Worm (Caenorhabditis elegans) whole organism, L4/young adult: ENCODE data around the gene C25D7.5.
A peak's percentile ranks its signal among the peaks of the same experiment; 100 is the strongest.

Source experiments
- W03F9.2 ChIP-seq: fragments of 150-350 bp; optimal IDR thresholded peaks from 2 replicates; lab custom pipeline; 2014; ENCODE audit warnings: missing biosample characterization, missing genetic modification characterization
- dao-5 ChIP-seq: sonication (generic microtip); optimal IDR thresholded peaks from 2 replicates; lab custom pipeline; 2016; ENCODE audit warnings: missing genotype, missing genetic modification characterization, moderate library complexity, missing compliant biosample characterization
- him-1 ChIP-seq: sonication (generic microtip); optimal IDR thresholded peaks from 2 replicates; lab custom pipeline; 2016; ENCODE audit warnings: missing genotype, missing genetic modification reagents, missing genetic modification characterization, missing compliant biosample characterization

Gene C25D7.5

ce11 chrV:15068378-15068777, 15.9 kb downstream of the C25D7.5 start, which contains the start of gene dnj-3:
Gene dnj-3 (plus strand): TSS chrV:15068678.
- TF ChIP-seq him-1 (tag; lab: Kevin White, UChicago) (no peak), W03F9.2 (no peak), dao-5 (tag; lab: Kevin White, UChicago) (no peak)

- TF ChIP-seq dao-5 (tag; lab: Kevin White, UChicago) (no peak), W03F9.2 (no peak), him-1 (tag; lab: Kevin White, UChicago) (no peak)
Observed at ce11 chrV:15069435-15069985, 17.1 kb downstream of the C25D7.5 start.

ce11 chrV:15071015-15071810, 18.8 kb downstream of the C25D7.5 start, which contains the start of gene unc-76:
Gene unc-76 (plus strand): TSS chrV:15071760.
- TF ChIP-seq dao-5 (tag; lab: Kevin White, UChicago): no peak
- peak; percentile 68 for TF ChIP-seq him-1 (tag; lab: Kevin White, UChicago)
- TF ChIP-seq W03F9.2: no peak

ce11 chrV:15072738-15073137, 20.3 kb downstream of the C25D7.5 start:
- TF ChIP-seq him-1 (tag; lab: Kevin White, UChicago): no peak
- no peak for TF ChIP-seq dao-5 (tag; lab: Kevin White, UChicago)
- TF ChIP-seq W03F9.2: no peak

ce11 chrV:15074907-15075306, 22.5 kb downstream of the C25D7.5 start:
- TF ChIP-seq W03F9.2 (no peak), him-1 (tag; lab: Kevin White, UChicago) (peak; percentile 3)

DNA sequence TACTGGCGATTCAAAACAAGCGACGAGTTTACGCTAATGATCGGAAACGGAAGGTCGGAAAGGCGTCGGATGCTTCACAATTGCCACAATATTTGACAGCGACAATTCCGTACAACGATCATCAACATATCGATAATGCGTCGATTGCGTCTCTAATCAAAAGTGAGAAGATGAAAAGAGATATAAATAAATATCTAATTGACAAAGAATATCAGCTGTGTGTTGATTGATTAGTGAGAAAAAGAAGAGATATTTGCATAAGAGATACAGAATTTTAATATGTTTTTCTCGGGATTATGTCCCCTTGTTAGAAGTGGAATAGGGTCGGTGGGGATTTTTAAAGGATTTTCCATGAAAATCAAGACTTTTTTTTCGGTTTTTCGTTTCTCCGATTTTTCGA, 26.1 kb downstream of the C25D7.5 start:
- TF ChIP-seq dao-5 (tag; lab: Kevin White, UChicago) (no peak), W03F9.2 (no peak), him-1 (tag; lab: Kevin White, UChicago) (no peak)

DNA sequence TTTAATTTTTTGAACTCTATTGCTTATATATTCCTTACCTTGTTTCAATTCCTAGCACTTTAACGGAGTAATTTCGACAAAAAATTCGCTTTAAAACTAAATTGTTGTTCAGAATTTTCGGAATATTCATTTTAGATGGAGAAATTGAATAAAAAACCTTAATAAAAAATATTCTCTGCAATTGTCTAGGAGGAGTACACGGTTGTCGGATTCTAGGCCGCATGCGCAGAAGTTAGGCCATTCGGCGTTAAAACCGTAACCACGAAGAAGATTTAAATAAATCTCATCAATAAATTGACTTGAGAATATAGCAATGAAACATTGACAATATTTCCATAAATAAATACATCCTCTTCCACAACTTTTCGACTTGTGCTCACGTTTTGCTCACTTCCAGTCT, 29.8 kb downstream of the C25D7.5 start, which contains the start of the genes C01G10.10 and C01G10.9:
C01G10.10 (minus strand) TSS at position 151 of the 400 bp plus-strand sequence.
C01G10.9 (plus strand) TSS at position 240 of the 400 bp plus-strand sequence.
- peak; percentile 72 for TF ChIP-seq W03F9.2
- no peak for TF ChIP-seq dao-5 (tag; lab: Kevin White, UChicago)
- peak; percentile 61 for TF ChIP-seq him-1 (tag; lab: Kevin White, UChicago)

DNA sequence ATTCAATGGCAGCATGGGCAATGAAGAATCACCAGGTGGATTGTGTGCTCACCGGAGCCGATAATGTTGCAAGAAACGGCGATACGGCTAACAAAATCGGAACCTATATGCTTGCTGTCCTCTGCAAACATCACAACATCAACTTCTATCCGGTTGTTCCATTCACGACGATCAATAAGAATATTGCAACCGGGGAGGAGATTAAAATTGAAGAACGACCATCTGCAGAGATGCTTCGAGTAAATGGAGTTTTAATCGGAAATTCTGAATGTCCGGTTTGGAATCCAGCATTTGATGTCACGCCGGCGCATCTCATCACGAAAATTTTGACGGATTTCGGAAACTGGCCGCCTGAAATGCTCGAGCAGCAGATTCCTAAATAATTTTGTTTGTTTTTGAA, 31.2 kb downstream of the C25D7.5 start:
- TF ChIP-seq W03F9.2: no peak

ce11 chrV:15085335-15085800, 32.9 kb downstream of the C25D7.5 start, which contains the start of the genes ahsa-1 and C01G10.7:
Gene ahsa-1 (minus strand): TSS chrV:15085385.
Gene C01G10.7 (plus strand): TSS chrV:15085747.
- TF ChIP-seq W03F9.2 (peak; percentile 96), him-1 (tag; lab: Kevin White, UChicago) (peak; percentile 88), dao-5 (tag; lab: Kevin White, UChicago) (no peak)

DNA sequence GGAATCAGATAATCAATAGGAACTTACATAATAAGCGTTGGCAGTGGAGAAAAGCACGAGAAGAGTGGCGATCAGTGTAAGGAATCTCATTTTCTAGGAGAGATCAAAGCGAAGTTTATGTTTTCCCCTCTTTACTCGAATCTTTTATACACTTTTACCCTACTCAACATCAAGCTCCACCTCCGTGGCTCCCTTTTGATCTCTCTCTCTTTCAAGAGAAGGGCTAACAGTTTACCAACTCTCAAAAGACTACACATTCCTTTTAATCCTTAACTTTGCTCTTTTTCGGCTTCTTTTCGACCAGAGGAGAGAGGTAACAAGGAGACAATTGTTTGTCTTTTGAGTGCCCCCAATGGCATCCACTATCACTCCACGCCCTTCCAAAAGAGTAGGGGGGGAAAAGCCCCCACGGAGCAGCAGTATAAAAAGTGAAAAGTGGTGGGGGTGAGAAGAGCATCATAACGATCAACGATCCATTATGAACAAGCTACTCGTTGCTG, 34.8 kb downstream of the C25D7.5 start, which contains the start of the genes C01G10.15 and C01G10.6:
C01G10.15 (minus strand) TSS at position 101 of the 500 bp plus-strand sequence.
C01G10.6 (plus strand) TSS at position 450 of the 500 bp plus-strand sequence.
- TF ChIP-seq him-1 (tag; lab: Kevin White, UChicago) (no peak), W03F9.2 (no peak)

DNA sequence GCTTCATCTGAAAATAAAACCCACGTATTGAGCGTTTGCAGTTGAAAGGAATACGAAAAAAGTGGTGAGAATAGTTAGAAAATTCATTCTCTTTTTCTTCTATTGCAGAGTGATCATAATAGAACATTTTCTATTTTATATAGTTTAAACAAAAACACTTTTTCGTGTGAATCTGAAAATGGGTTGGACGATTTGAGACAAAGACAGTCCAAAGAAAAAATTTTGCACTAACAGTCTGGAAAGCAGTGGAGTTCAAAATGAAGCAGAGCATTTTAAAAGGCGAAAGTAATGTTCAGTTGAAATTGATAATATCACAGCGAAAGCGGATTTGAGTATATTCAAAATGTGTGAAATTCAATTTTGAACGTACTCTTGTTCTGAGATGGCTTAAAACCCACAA, 36.2 kb downstream of the C25D7.5 start, which contains the start of gene C01G10.18:
C01G10.18 (minus strand) TSS at position 101 of the 400 bp plus-strand sequence.
- no peak for TF ChIP-seq W03F9.2

DNA sequence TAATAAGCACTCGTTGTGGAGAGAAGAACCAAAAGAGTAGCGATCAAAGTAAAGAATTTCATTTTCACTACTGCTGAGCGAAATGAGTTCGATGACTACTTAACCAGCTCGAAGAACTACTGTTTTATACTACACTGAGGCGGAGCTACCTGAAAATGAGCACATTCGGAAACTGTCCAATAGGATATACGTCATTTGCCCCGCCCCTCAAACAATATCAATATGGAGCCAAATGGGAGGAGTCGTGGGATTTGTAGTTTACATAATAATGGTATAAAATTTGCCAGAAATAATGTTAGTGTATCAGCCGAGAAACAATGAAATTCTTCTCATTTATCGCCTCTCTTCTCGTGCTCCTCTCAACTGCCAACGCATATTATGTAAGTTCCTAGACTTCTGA, 37.0 kb downstream of the C25D7.5 start, which contains the start of the genes C01G10.5 and C01G10.4:
C01G10.5 (minus strand) TSS at position 101 of the 400 bp plus-strand sequence.
C01G10.4 (plus strand) TSS at position 303 of the 400 bp plus-strand sequence.
- TF ChIP-seq him-1 (tag; lab: Kevin White, UChicago) (no peak), dao-5 (tag; lab: Kevin White, UChicago) (no peak), W03F9.2 (no peak)

DNA sequence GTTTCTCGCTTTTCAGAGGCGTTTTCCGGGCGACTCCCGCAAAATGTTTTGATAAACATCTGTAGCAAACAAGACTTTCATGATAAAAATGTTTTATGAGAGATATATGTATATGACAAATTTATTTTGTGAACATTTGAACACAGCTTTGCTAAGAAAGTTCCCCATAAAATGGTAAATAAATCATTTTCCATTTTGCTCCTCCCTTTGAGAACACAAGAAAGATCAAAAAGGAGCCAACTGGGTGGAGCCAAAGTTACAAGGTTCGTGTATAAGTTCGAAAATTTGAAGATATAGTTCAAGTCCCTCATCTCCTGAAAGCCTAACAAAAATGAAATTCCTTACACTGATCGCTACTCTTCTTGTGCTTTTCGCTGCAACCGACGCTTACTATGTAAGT, 38.0 kb downstream of the C25D7.5 start, which contains the start of gene C01G10.17:
C01G10.17 (plus strand) TSS at position 301 of the 400 bp plus-strand sequence.
- TF ChIP-seq dao-5 (tag; lab: Kevin White, UChicago): no peak
- TF ChIP-seq W03F9.2: no peak
- TF ChIP-seq him-1 (tag; lab: Kevin White, UChicago): no peak

- TF ChIP-seq him-1 (tag; lab: Kevin White, UChicago): no peak
- no peak for TF ChIP-seq W03F9.2
- no peak for TF ChIP-seq dao-5 (tag; lab: Kevin White, UChicago)
Observed at ce11 chrV:15092666-15093065, 40.2 kb downstream of the C25D7.5 start, which contains the start of gene txt-12. Gene txt-12 (plus strand): TSS chrV:15092966.
